Worm (Caenorhabditis elegans): ENCODE measurements around the gene gar-1.

gar-1 gene

DNA sequence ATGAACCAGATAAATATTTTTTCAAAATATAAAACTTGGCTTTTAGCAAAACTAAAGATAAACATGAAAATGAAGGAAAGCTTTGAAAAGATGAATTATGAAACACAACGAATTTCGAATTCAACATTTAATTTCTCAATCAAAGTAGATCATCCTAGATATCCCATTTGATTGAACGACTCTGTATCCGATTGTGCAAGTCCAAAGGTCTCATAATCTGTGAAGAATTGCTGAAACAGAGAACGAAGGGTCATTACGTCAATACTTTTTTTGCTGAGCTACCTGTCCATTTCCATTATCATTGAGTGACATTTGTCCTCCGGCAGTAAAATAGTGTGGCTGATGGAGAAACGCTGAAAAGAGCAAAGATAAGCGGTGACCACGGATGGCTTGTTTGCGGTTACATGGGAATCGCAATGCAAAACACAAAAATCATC is 38.0 kb upstream of the gar-1 start (continued):
- TF ChIP-seq fkh-3 (tag; optimal IDR thresholded peaks at IDR 0.05) (peak; percentile 86), ama-1 (optimal IDR thresholded peaks at IDR 0.05) (peak; percentile 15), ama-1 (GFP tag; optimal IDR thresholded peaks at IDR 0.05) (no peak), cebp-2 (GFP tag; IDR thresholded peaks at IDR 0.05) (0 out of 2 replicates have a peak, but pooled peaks have one; percentile 81), ets-4 (GFP tag; optimal IDR thresholded peaks at IDR 0.05) (peak; percentile 41), let-607 (tag; optimal IDR thresholded peaks at IDR 0.05) (peak; percentile 51 to 59), lin-26 (GFP tag; IDR thresholded peaks at IDR 0.05) (no peak), Y56A3A.18 (GFP tag; IDR thresholded peaks at IDR 0.05) (peak; percentile 84), madf-3 (GFP tag; IDR thresholded peaks at IDR 0.05) (0 out of 2 replicates have a peak, but pooled peaks have one; percentile 79), hmg-1.2 (GFP tag; IDR thresholded peaks at IDR 0.05) (peak; percentile 35; the same call in 1 of the 2 replicates), lin-40 (tag; optimal IDR thresholded peaks at IDR 0.05) (peak; percentile 7), unc-62 (GFP tag; optimal IDR thresholded peaks at IDR 0.05) (peak; percentile 66), nhr-90 (tag; optimal IDR thresholded peaks at IDR 0.05) (peak; percentile 85), mxl-1 (tag; optimal IDR thresholded peaks at IDR 0.05) (no peak)

DNA sequence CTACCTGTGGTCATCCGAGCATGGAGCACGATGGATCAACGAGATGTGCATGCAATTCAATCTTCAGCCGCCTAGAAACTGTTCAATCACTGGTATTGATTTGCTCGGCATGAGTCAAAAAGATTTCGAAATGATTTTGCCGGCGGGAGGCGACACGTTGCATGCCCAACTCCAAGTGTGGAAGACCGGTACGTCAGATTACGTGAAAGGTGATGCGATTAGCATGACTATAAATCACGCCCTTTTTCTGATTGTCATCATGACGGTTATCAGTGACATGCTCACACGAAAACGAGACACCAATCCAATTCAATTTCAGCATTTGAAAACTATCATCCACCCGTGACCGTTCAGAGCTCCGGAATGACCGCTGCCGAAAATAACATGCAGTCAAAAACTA is 36.0 kb upstream of the gar-1 start:
- TF ChIP-seq ets-4 (GFP tag; optimal IDR thresholded peaks at IDR 0.05), result peak; percentile 72
- no peak for TF ChIP-seq akir-1 (GFP tag; optimal IDR thresholded peaks at IDR 0.05)
- TF ChIP-seq dox-1 (GFP tag; IDR thresholded peaks at IDR 0.05), result no peak
- no peak for TF ChIP-seq hlh-12 (tag; optimal IDR thresholded peaks at IDR 0.05)
- TF ChIP-seq unc-62 (GFP tag; optimal IDR thresholded peaks at IDR 0.05), result peak; percentile 60
- TF ChIP-seq ztf-18 (tag; optimal IDR thresholded peaks at IDR 0.05), result no peak
- TF ChIP-seq B0261.1 (tag; optimal IDR thresholded peaks at IDR 0.05), result no peak
- peak; percentile 16 for TF ChIP-seq lin-54 (GFP tag; optimal IDR thresholded peaks at IDR 0.05)
- no peak for TF ChIP-seq efl-1 (GFP tag; optimal IDR thresholded peaks at IDR 0.05)
- TF ChIP-seq somi-1 (GFP tag; optimal IDR thresholded peaks at IDR 0.05), result no peak
- TF ChIP-seq hsf-1 (GFP tag; IDR thresholded peaks at IDR 0.05), result peak; percentile 11; the same call in 1 of the 2 replicates
- TF ChIP-seq cebp-1 (GFP tag; IDR thresholded peaks at IDR 0.05), result peak; percentile 11; the same call in 1 of the 2 replicates
- TF ChIP-seq cebp-1 (tag; optimal IDR thresholded peaks at IDR 0.05), result peak; percentile 54
- TF ChIP-seq mcd-1 (GFP tag; IDR thresholded peaks at IDR 0.05), result no peak
- no peak for TF ChIP-seq K11D2.4 (GFP tag; IDR thresholded peaks at IDR 0.05)
- TF ChIP-seq ztf-3 (GFP tag; optimal IDR thresholded peaks at IDR 0.05), result no peak
- TF ChIP-seq ceh-100 (GFP tag; IDR thresholded peaks at IDR 0.05), result no peak
- TF ChIP-seq rec-8 (tag; optimal IDR thresholded peaks at IDR 0.05), result no peak
- no peak for TF ChIP-seq mel-28 (tag; optimal IDR thresholded peaks at IDR 0.05; ENCODE audit: borderline replicate concordance)
- TF ChIP-seq nhr-80 (tag; optimal IDR thresholded peaks at IDR 0.05), result peak; percentile 52
- TF ChIP-seq T26A5.8 (tag; optimal IDR thresholded peaks at IDR 0.05), result no peak
- TF ChIP-seq ztf-6 (GFP tag; IDR thresholded peaks at IDR 0.05), result no peak
- TF ChIP-seq aptf-3 (GFP tag; IDR thresholded peaks at IDR 0.05), result no peak
- TF ChIP-seq rcor-1 (GFP tag; IDR thresholded peaks at IDR 0.05), result no peak
- TF ChIP-seq ztf-28 (GFP tag; IDR thresholded peaks at IDR 0.05), result no peak
- TF ChIP-seq nhr-90 (tag; optimal IDR thresholded peaks at IDR 0.05), result peak; percentile 6
- TF ChIP-seq dpff-1 (tag; optimal IDR thresholded peaks at IDR 0.05), result no peak
- no peak for TF ChIP-seq xnd-1 (tag; optimal IDR thresholded peaks at IDR 0.05)
- TF ChIP-seq let-607 (tag; optimal IDR thresholded peaks at IDR 0.05), result peak in 1 of 2 experiments; percentile 47

Measured in whole organism, young adult.